Worm (Caenorhabditis elegans) whole organism, L4 larva: ENCODE results near the gene F11C1.10.

Experiments
- T20F7.1 ChIP-seq: fragments of 200-800 bp; sonication (Bioruptor generic); optimal IDR thresholded peaks from 2 replicates; lab custom pipeline; 2018; ENCODE audit warnings: mild to moderate bottlenecking, missing genetic modification characterization, missing compliant biosample characterization
- Y105C5A.15 ChIP-seq: fragments of 200-800 bp; sonication (Bioruptor generic); IDR thresholded peaks from 2 replicates; pipeline ENCODE4 v1.3.6; 2022; ENCODE audit warnings: missing genetic modification characterization, missing compliant biosample characterization
- ceh-20 ChIP-seq: fragments of 200-800 bp; sonication (Bioruptor generic); IDR thresholded peaks from 2 replicates; pipeline ENCODE4 v1.3.6; 2022; ENCODE audit warnings: missing genetic modification reagents, missing genetic modification characterization, missing compliant biosample characterization
- daf-8 ChIP-seq: fragments of 200-800 bp; sonication (Bioruptor generic); IDR thresholded peaks from 2 replicates; pipeline ENCODE4 v1.3.6; 2022; ENCODE audit warnings: missing genetic modification characterization, missing compliant biosample characterization
- dmd-9 ChIP-seq: fragments of 200-800 bp; sonication (Bioruptor generic); IDR thresholded peaks from 2 replicates; pipeline ENCODE4 v1.3.6; 2022; ENCODE audit warnings: missing genetic modification reagents, missing genetic modification characterization, missing compliant biosample characterization
- jun-1 ChIP-seq: fragments of 150-350 bp; optimal IDR thresholded peaks from 2 replicates; lab custom pipeline; 2014; ENCODE audit warnings: missing biosample characterization, missing genetic modification reagents, missing genetic modification characterization
- lin-13 ChIP-seq: fragments of 150-350 bp; optimal IDR thresholded peaks from 2 replicates; lab custom pipeline; 2014; ENCODE audit warnings: missing biosample characterization, missing genetic modification reagents, missing genetic modification characterization
- lin-15B ChIP-seq: fragments of 150-350 bp; sonication (generic microtip); optimal IDR thresholded peaks from 3 replicates; lab custom pipeline; 2014; ENCODE audit warnings: missing biosample characterization, missing genetic modification characterization
- mdl-1 ChIP-seq, 2 experiments: fragments of 150-350 bp in 1 of 2; sonication (generic microtip) in 1 of 2; optimal IDR thresholded peaks; 2 replicates each; lab custom pipeline; 2014 to 2017; ENCODE audit warnings: missing biosample characterization in 2 of 2, missing genetic modification characterization in 2 of 2
- nhr-11 ChIP-seq: fragments of 150-350 bp; optimal IDR thresholded peaks from 2 replicates; lab custom pipeline; 2014; ENCODE audit warnings: missing biosample characterization, missing genetic modification characterization
- sdz-12 ChIP-seq: fragments of 200-800 bp; sonication (Bioruptor generic); optimal IDR thresholded peaks from 2 replicates; lab custom pipeline; 2018; ENCODE audit warnings: mild to moderate bottlenecking, missing genetic modification characterization, missing compliant biosample characterization
- set-16 ChIP-seq: fragments of 200-800 bp; sonication (Bioruptor generic); IDR thresholded peaks from 2 replicates; pipeline ENCODE4 v1.3.6; 2022; ENCODE audit warnings: missing genetic modification reagents, missing genetic modification characterization, missing compliant biosample characterization
- vab-7 ChIP-seq: fragments of 200-800 bp; sonication (Bioruptor generic); IDR thresholded peaks from 2 replicates; pipeline ENCODE4 v1.3.6; 2022; ENCODE audit warnings: missing genetic modification reagents, missing genetic modification characterization, missing compliant biosample characterization
- zip-2 ChIP-seq: fragments of 150-350 bp; optimal IDR thresholded peaks from 2 replicates; lab custom pipeline; 2014; ENCODE audit warnings: missing biosample characterization, missing genetic modification characterization

ce11 chrX:12996161-12996560, 19.3 kb downstream of the F11C1.10 start:
- TF ChIP-seq lin-15B (tag; lab: Kevin White, UChicago): no peak
- no peak for TF ChIP-seq Y105C5A.15
- no peak for TF ChIP-seq daf-8 (GFP tag; lab: Robert Waterston, UW)
- TF ChIP-seq sdz-12 (GFP tag; lab: Kevin White, UChicago): no peak
- TF ChIP-seq set-16 (GFP tag; lab: Robert Waterston, UW): no peak
- no peak for TF ChIP-seq ceh-20 (GFP tag; lab: Robert Waterston, UW)
- TF ChIP-seq mdl-1 (tag; optimal IDR thresholded peaks at IDR 0.05; lab: Kevin White, UChicago): no peak
- no peak for TF ChIP-seq vab-7 (GFP tag; lab: Robert Waterston, UW)
- TF ChIP-seq jun-1 (tag; lab: Kevin White, UChicago): no peak
- no peak for TF ChIP-seq zip-2 (tag; lab: Kevin White, UChicago)
- no peak for TF ChIP-seq dmd-9 (GFP tag; lab: Robert Waterston, UW)
- TF ChIP-seq T20F7.1 (GFP tag; lab: Kevin White, UChicago): no peak
- TF ChIP-seq lin-13 (GFP tag; lab: Kevin White, UChicago): no peak
- no peak for TF ChIP-seq nhr-11
